Fruit fly (Drosophila melanogaster) whole organism, embryonic: ENCODE data around the gene CG11089.

ENCODE experiments used
- Atf6 ChIP-seq: fragments of 200-800 bp; sonication (Bioruptor generic); IDR thresholded peaks from 2 replicates; pipeline ENCODE4 v1.3.6; 2022; ENCODE audit warnings: missing biosample characterization, missing genetic modification characterization
- Blimp-1 ChIP-seq: fragments of 200-800 bp; sonication (Bioruptor generic); optimal IDR thresholded peaks from 3 replicates; lab custom pipeline; 2018; ENCODE audit warnings: missing biosample characterization, missing genetic modification characterization, mild to moderate bottlenecking, moderate library complexity, missing genetic modification reagents
- CG10366 ChIP-seq: fragments of 200-800 bp; sonication (Bioruptor generic); IDR thresholded peaks from 2 replicates; pipeline ENCODE4 v1.3.6; 2022; ENCODE audit warnings: missing biosample characterization, missing genetic modification characterization
- CG11085 ChIP-seq: fragments of 200-800 bp; sonication (Bioruptor generic); IDR thresholded peaks from 2 replicates; pipeline ENCODE4 v1.3.6; 2022; ENCODE audit warnings: missing biosample characterization, missing genetic modification characterization
- CG13123 ChIP-seq: fragments of 200-800 bp; sonication (Bioruptor generic); optimal IDR thresholded peaks from 2 replicates; lab custom pipeline; 2016; ENCODE audit warnings: missing biosample characterization, missing genetic modification characterization
- CG14667 ChIP-seq: fragments of 200-800 bp; sonication (Bioruptor generic); IDR thresholded peaks from 2 replicates; pipeline ENCODE4 v1.3.6; 2022; ENCODE audit warnings: missing biosample characterization, missing genetic modification characterization
- CG15514 ChIP-seq: fragments of 200-800 bp; sonication (Bioruptor generic); optimal IDR thresholded peaks from 3 replicates; lab custom pipeline; 2017; ENCODE audit warnings: missing biosample characterization, missing genetic modification characterization, mild to moderate bottlenecking, moderate library complexity, missing genetic modification reagents
- CG1832 ChIP-seq: fragments of 200-800 bp; sonication (Bioruptor generic); optimal IDR thresholded peaks from 2 replicates; lab custom pipeline; 2017; ENCODE audit warnings: missing biosample characterization, mild to moderate bottlenecking, missing genetic modification characterization, inconsistent platforms
- CG18764 ChIP-seq: fragments of 200-800 bp; sonication (Bioruptor generic); optimal IDR thresholded peaks from 3 replicates; lab custom pipeline; 2016; ENCODE audit warnings: missing biosample characterization, missing genetic modification characterization
- CG2120 ChIP-seq: fragments of 200-800 bp; sonication (Bioruptor generic); optimal IDR thresholded peaks from 3 replicates; lab custom pipeline; 2016; ENCODE audit warnings: missing biosample characterization, missing genetic modification characterization
- CG2712 ChIP-seq: fragments of 200-800 bp; optimal IDR thresholded peaks from 3 replicates; lab custom pipeline; 2019; ENCODE audit warnings: missing biosample characterization, mild to moderate bottlenecking, missing genetic modification characterization, moderate library complexity
- CG30431 ChIP-seq: fragments of 200-800 bp; sonication (Bioruptor generic); optimal IDR thresholded peaks from 2 replicates; lab custom pipeline; 2017; ENCODE audit warnings: missing biosample characterization, missing genetic modification characterization
- CG34376 ChIP-seq: fragments of 200-800 bp; sonication (Bioruptor generic); optimal IDR thresholded peaks from 2 replicates; lab custom pipeline; 2018; ENCODE audit warnings: missing biosample characterization, mild to moderate bottlenecking, missing genetic modification characterization
- CG6683 ChIP-seq: fragments of 200-800 bp; sonication (Bioruptor generic); optimal IDR thresholded peaks from 2 replicates; lab custom pipeline; 2017; ENCODE audit warnings: missing biosample characterization, mild to moderate bottlenecking, missing genetic modification characterization, missing genetic modification reagents
- CG8765 ChIP-seq: fragments of 200-800 bp; sonication (Bioruptor generic); IDR thresholded peaks from 2 replicates; pipeline ENCODE4 v1.3.6; 2022; ENCODE audit warnings: missing biosample characterization, missing genetic modification characterization
- CkIIα-i1 ChIP-seq: fragments of 200-800 bp; sonication (Bioruptor generic); IDR thresholded peaks from 2 replicates; pipeline ENCODE4 v1.3.6; 2022; ENCODE audit warnings: missing biosample characterization, missing genetic modification characterization
- D19A ChIP-seq: fragments of 200-800 bp; optimal IDR thresholded peaks from 3 replicates; lab custom pipeline; 2019; ENCODE audit warnings: missing biosample characterization, mild to moderate bottlenecking, missing genetic modification characterization, moderate library complexity
- Ets97D ChIP-seq: fragments of 200-800 bp; sonication (Bioruptor generic); optimal IDR thresholded peaks from 3 replicates; lab custom pipeline; 2016; ENCODE audit warnings: missing biosample characterization, missing genetic modification characterization
- Fer3 ChIP-seq: fragments of 200-800 bp; sonication (Bioruptor generic); optimal IDR thresholded peaks from 2 replicates; lab custom pipeline; 2018; ENCODE audit warnings: missing biosample characterization, mild to moderate bottlenecking, missing genetic modification characterization, moderate library complexity
- H2.0 ChIP-seq: fragments of 200-800 bp; sonication (Bioruptor generic); IDR thresholded peaks from 2 replicates; pipeline ENCODE4 v1.3.6; 2022; ENCODE audit warnings: missing biosample characterization, missing genetic modification characterization
- Hr39 ChIP-seq: fragments of >200 bp; optimal IDR thresholded peaks from 2 replicates; lab custom pipeline; 2017
- Hr51 ChIP-seq, 2 experiments: fragments of 200-800 bp; sonication (Bioruptor generic); optimal IDR thresholded peaks; 2 replicates in 1 of 2; 3 replicates in 1 of 2; lab custom pipeline; 2016 to 2018; ENCODE audit warnings: missing biosample characterization in 2 of 2, missing genetic modification characterization in 2 of 2, mild to moderate bottlenecking in 1 of 2, moderate library complexity in 1 of 2
- Neu2 ChIP-seq: fragments of 200-800 bp; sonication (Bioruptor generic); optimal IDR thresholded peaks from 3 replicates; lab custom pipeline; 2016; ENCODE audit warnings: missing biosample characterization, missing genetic modification characterization, borderline replicate concordance
- Ptx1 ChIP-seq: fragments of 200-800 bp; sonication (Bioruptor generic); IDR thresholded peaks from 2 replicates; pipeline ENCODE4 v1.3.6; 2022; ENCODE audit warnings: missing biosample characterization, missing genetic modification characterization
- Sry-β ChIP-seq: fragments of 200-800 bp; sonication (Bioruptor generic); optimal IDR thresholded peaks from 2 replicates; lab custom pipeline; 2018; ENCODE audit warnings: missing biosample characterization, mild to moderate bottlenecking, missing genetic modification characterization, moderate library complexity
- Xrp1 ChIP-seq: fragments of 200-800 bp; sonication (Bioruptor generic); IDR thresholded peaks from 2 replicates; pipeline ENCODE4 v1.3.6; 2022; ENCODE audit warnings: missing biosample characterization, missing genetic modification characterization
- al ChIP-seq: fragments of 200-800 bp; sonication (Bioruptor generic); IDR thresholded peaks from 2 replicates; pipeline ENCODE4 v1.3.6; 2022; ENCODE audit warnings: missing biosample characterization, missing genetic modification characterization
- ara ChIP-seq: fragments of 200-800 bp; sonication (Bioruptor generic); IDR thresholded peaks from 2 replicates; pipeline ENCODE4 v1.3.6; 2022; ENCODE audit warnings: missing biosample characterization, missing genetic modification characterization
- ash1 ChIP-seq: fragments of 200-800 bp; sonication (Bioruptor generic); optimal IDR thresholded peaks from 2 replicates; lab custom pipeline; 2018; ENCODE audit warnings: missing biosample characterization, mild to moderate bottlenecking, missing genetic modification characterization
- btn ChIP-seq: fragments of 200-800 bp; sonication (Bioruptor generic); optimal IDR thresholded peaks from 2 replicates; lab custom pipeline; 2016; ENCODE audit warnings: missing biosample characterization, missing genetic modification characterization
- cato ChIP-seq: fragments of 200-800 bp; sonication (Bioruptor generic); optimal IDR thresholded peaks from 2 replicates; lab custom pipeline; 2016; ENCODE audit warnings: missing biosample characterization, missing genetic modification characterization, borderline replicate concordance
- chif ChIP-seq, 2 experiments: fragments of 200-800 bp; sonication (Bioruptor generic); optimal IDR thresholded peaks; 3 replicates each; lab custom pipeline; 2016; ENCODE audit warnings: missing biosample characterization in 2 of 2, missing genetic modification characterization in 2 of 2
- danr ChIP-seq: fragments of 200-800 bp; sonication (Bioruptor generic); IDR thresholded peaks from 2 replicates; pipeline ENCODE4 v1.3.6; 2022; ENCODE audit warnings: missing biosample characterization, missing genetic modification characterization
- ewg ChIP-seq: fragments of 200-800 bp; sonication (Bioruptor generic); optimal IDR thresholded peaks from 3 replicates; lab custom pipeline; 2017; ENCODE audit warnings: mild to moderate bottlenecking, missing biosample characterization, missing genetic modification reagents, missing genetic modification characterization
- gcm2 ChIP-seq: fragments of 200-800 bp; sonication (Bioruptor generic); optimal IDR thresholded peaks from 2 replicates; lab custom pipeline; 2016; ENCODE audit warnings: missing biosample characterization, missing genetic modification characterization
- grau ChIP-seq: fragments of 200-800 bp; optimal IDR thresholded peaks from 3 replicates; lab custom pipeline; 2019; ENCODE audit warnings: missing biosample characterization, mild to moderate bottlenecking, missing genetic modification characterization, moderate library complexity
- gro ChIP-seq: fragments of 200-800 bp; sonication (Bioruptor generic); optimal IDR thresholded peaks from 2 replicates; lab custom pipeline; 2016; ENCODE audit warnings: missing biosample characterization, missing genetic modification characterization
- gsb-n ChIP-seq: fragments of 200-800 bp; sonication (Bioruptor generic); optimal IDR thresholded peaks from 3 replicates; lab custom pipeline; 2018; ENCODE audit warnings: missing biosample characterization, mild to moderate bottlenecking, missing genetic modification characterization
- knrl ChIP-seq: fragments of 200-800 bp; sonication (Bioruptor generic); IDR thresholded peaks from 3 replicates; pipeline ENCODE4 v1.3.6; 2022; ENCODE audit warnings: missing biosample characterization, missing genetic modification characterization; ENCODE audit not compliant: partially characterized antibody
- luna ChIP-seq: fragments of 200-800 bp; sonication (Bioruptor generic); optimal IDR thresholded peaks from 2 replicates; lab custom pipeline; 2016; ENCODE audit warnings: missing biosample characterization, missing genetic modification characterization
- oc ChIP-seq: fragments of 200-800 bp; sonication (Bioruptor generic); optimal IDR thresholded peaks from 2 replicates; lab custom pipeline; 2018; ENCODE audit warnings: missing biosample characterization, mild to moderate bottlenecking, missing genetic modification characterization, moderate library complexity
- otp ChIP-seq: fragments of 200-800 bp; sonication (Bioruptor generic); IDR thresholded peaks from 3 replicates; pipeline ENCODE4, ENCODE4 v1.3.6; 2022; ENCODE audit warnings: missing biosample characterization, missing genetic modification characterization
- pan ChIP-seq, 4 experiments: fragments of >200 bp in 3 of 4; fragments of 200-800 bp in 1 of 4; sonication (Bioruptor generic) in 1 of 4; optimal IDR thresholded peaks in 3 of 4; IDR thresholded peaks in 1 of 4; 2 replicates each; pipeline versions ENCODE4 v1.3.6 to Lab custom; 2017 to 2022; ENCODE audit warnings: missing biosample characterization in 2 of 4, missing genetic modification characterization in 2 of 4, mixed read lengths in 1 of 4
- pzg ChIP-seq: fragments of 200-800 bp; sonication (Bioruptor generic); optimal IDR thresholded peaks from 3 replicates; lab custom pipeline; 2018; ENCODE audit warnings: missing biosample characterization, mild to moderate bottlenecking, missing genetic modification characterization, moderate library complexity
- row ChIP-seq: fragments of 200-800 bp; sonication (Bioruptor generic); IDR thresholded peaks from 3 replicates; pipeline ENCODE4 v1.3.6; 2022; ENCODE audit warnings: missing biosample characterization, missing genetic modification characterization
- sens ChIP-seq: fragments of 200-800 bp; sonication (Bioruptor generic); peaks from one replicate; lab custom pipeline; 2016; ENCODE audit warnings: missing biosample characterization, missing genetic modification characterization
- sima ChIP-seq: fragments of 200-800 bp; sonication (Bioruptor generic); optimal IDR thresholded peaks from 2 replicates; lab custom pipeline; 2016; ENCODE audit warnings: missing biosample characterization, missing genetic modification characterization
- sug ChIP-seq: fragments of 200-800 bp; optimal IDR thresholded peaks from 2 replicates; lab custom pipeline; 2019; ENCODE audit warnings: missing biosample characterization, mild to moderate bottlenecking, missing genetic modification characterization, moderate library complexity
- zf30C ChIP-seq: fragments of 200-800 bp; sonication (Bioruptor generic); optimal IDR thresholded peaks from 3 replicates; lab custom pipeline; 2018; ENCODE audit warnings: missing biosample characterization, mild to moderate bottlenecking, missing genetic modification characterization

Gene CG11089

DNA sequence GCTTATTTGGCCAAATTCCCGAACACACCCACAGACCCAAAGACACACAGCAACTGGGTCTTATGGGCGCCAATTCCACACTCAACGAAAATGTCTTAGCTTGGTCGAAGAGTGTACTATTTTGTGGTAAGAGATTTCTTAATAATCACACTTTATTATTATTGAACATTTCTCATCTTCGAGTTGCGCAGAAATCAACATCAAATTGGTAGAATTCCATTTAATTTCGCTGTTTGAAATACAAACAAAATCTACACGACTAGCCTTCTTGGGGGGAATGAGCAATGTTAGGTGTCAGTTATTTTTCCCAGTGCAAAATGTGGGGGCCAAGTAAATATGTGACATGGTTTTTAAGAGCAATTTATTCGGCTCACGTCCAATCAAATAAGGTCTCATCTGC lies 14.1 kb downstream of the CG11089 start (continued):
- TF ChIP-seq zf30C (peak; percentile 29), Atf6 (GFP tag; lab: Robert Waterston, UW) (no peak), row (GFP tag; lab: Robert Waterston, UW) (peak; percentile 41; the same call in 2 of the 3 replicates), CG2120 (peak; percentile 3), H2.0 (GFP tag; lab: Robert Waterston, UW) (no peak), gcm2 (no peak), gsb-n (no peak), CkIIα-i1 (GFP tag; lab: Robert Waterston, UW) (no peak), btn (no peak), Blimp-1 (GFP tag; lab: Kevin White, UChicago) (no peak), ash1 (GFP tag; lab: Kevin White, UChicago) (no peak), grau (peak; percentile 32), pzg (GFP tag; lab: Kevin White, UChicago) (no peak), CG13123 (GFP tag; lab: Kevin White, UChicago) (no peak), Ptx1 (GFP tag; lab: Robert Waterston, UW) (no peak), danr (GFP tag; lab: Robert Waterston, UW) (no peak), gro (GFP tag; lab: Kevin White, UChicago) (no peak), sug (tag; lab: Kevin White, UChicago) (no peak), CG2712 (tag; lab: Kevin White, UChicago) (peak; percentile 18)

DNA sequence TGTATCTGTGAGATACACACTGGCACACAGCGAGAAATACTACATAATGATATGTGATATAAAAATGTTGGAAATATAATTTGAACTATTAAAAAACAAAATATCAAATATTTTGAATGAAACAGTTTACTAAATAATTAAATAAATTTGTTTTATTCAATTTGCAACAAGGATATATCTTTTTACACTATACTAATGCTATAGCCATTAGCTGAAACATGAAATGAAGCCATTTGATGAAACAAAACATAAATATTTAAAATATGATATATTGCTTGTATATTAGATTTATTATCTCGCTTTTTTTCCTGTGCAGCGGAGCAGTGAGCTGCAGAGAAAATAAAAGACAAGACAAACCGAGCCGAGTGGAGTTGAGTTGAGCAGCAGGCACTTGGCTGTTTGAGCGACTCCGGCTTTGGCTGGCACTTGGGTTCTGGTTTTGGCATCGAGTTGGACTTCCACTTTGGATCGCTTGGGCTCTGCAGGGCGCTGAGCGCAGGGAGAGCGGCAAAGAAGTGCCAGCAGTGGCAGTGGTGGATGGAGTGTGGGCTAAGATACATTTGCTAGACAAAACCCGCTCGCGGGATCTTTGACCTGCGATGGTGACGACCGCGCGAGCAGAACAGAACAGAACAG lies 16.6 kb downstream of the CG11089 start:
- 0 out of 2 replicates have a peak, but pooled peaks have one; percentile 19 for TF ChIP-seq CG8765
- TF ChIP-seq CG2120: peak; percentile 18
- 0 out of 2 replicates have a peak, but pooled peaks have one; percentile 19 for TF ChIP-seq CG10366 (GFP tag; lab: Robert Waterston, UW)
- TF ChIP-seq CG14667 (GFP tag; lab: Robert Waterston, UW): peak; percentile 49; the same call in 1 of the 2 replicates
- peak; percentile 51; the same call in 1 of the 2 replicates for TF ChIP-seq al (GFP tag; lab: Robert Waterston, UW)
- peak; percentile 63 for TF ChIP-seq oc (tag; lab: Kevin White, UChicago)
- no peak for TF ChIP-seq CG6683
- no peak for TF ChIP-seq Neu2
- no peak for TF ChIP-seq CG34376 (GFP tag; lab: Kevin White, UChicago)
- no peak for TF ChIP-seq gcm2
- TF ChIP-seq ewg: peak; percentile 31
- peak; percentile 81 for TF ChIP-seq Xrp1
- peak; percentile 87 for TF ChIP-seq D19A (tag; lab: Kevin White, UChicago)
- peak; percentile 65 for TF ChIP-seq ara (GFP tag; lab: Robert Waterston, UW)
- peak; percentile 18 for TF ChIP-seq CG30431 (GFP tag; lab: Kevin White, UChicago)
- TF ChIP-seq pan (optimal IDR thresholded peaks at IDR 0.05; lab: Kevin White, UChicago): no peak
- TF ChIP-seq pan (GFP tag; optimal IDR thresholded peaks at IDR 0.05 in 1 of 2, IDR thresholded peaks at IDR 0.05 in 1 of 2): peak in 1 of 2 experiments; percentile 69
- peak; percentile 35 for TF ChIP-seq cato
- TF ChIP-seq CG1832 (GFP tag; lab: Kevin White, UChicago): no peak
- no peak for TF ChIP-seq Hr39 (lab: Kevin White, UChicago)
- 0 out of 2 replicates have a peak, but pooled peaks have one; percentile 13 for TF ChIP-seq CG11085 (GFP tag; lab: Robert Waterston, UW)
- no peak for TF ChIP-seq knrl (GFP tag; lab: Robert Waterston, UW)
- peak; percentile 68 for TF ChIP-seq Fer3 (tag; lab: Kevin White, UChicago)
- TF ChIP-seq Hr51 (GFP tag; optimal IDR thresholded peaks at IDR 0.05; lab: Kevin White, UChicago): peak in 1 of 2 experiments; percentile 86
- peak; percentile 49 for TF ChIP-seq Sry-β
- TF ChIP-seq Ets97D (GFP tag; lab: Kevin White, UChicago): no peak
- TF ChIP-seq CG15514 (GFP tag; lab: Kevin White, UChicago): no peak
- TF ChIP-seq sens (GFP tag; lab: Kevin White, UChicago): peak; percentile 59
- TF ChIP-seq CG18764 (GFP tag; lab: Kevin White, UChicago): peak; percentile 59
- no peak for TF ChIP-seq chif (GFP tag; optimal IDR thresholded peaks at IDR 0.05; lab: Kevin White, UChicago)
- no peak for TF ChIP-seq sima (GFP tag; lab: Kevin White, UChicago)
- no peak for TF ChIP-seq otp (GFP tag; lab: Robert Waterston, UW)
- TF ChIP-seq luna (GFP tag; lab: Kevin White, UChicago): no peak
